Worm (Caenorhabditis elegans) whole organism, midembryonic: ENCODE results near the gene str-9.
A peak's percentile ranks its signal among the peaks of the same experiment; 100 is the strongest.
"Not testable (repeated sequence)": the region's sequence is repeated elsewhere in the genome, so short reads cannot be mapped to it uniquely, and the experiment has no call there.

ENCODE experiments used
- T22C8.4 ChIP-seq: fragments of 200-800 bp; sonication (Bioruptor generic); IDR thresholded peaks from 2 replicates; pipeline ENCODE4 v1.3.6; 2022; ENCODE audit warnings: missing genetic modification characterization, missing compliant biosample characterization
- cog-1 ChIP-seq: sonication (generic microtip); optimal IDR thresholded peaks from 2 replicates; lab custom pipeline; 2016; ENCODE audit warnings: missing genetic modification characterization, missing compliant biosample characterization
- flt-1 ChIP-seq: fragments of 200-800 bp; sonication (Bioruptor generic); IDR thresholded peaks from 2 replicates; pipeline ENCODE4 v1.3.6; 2022; ENCODE audit warnings: missing genetic modification characterization, missing compliant biosample characterization
- klf-2 ChIP-seq: fragments of 200-800 bp; sonication (Bioruptor generic); conservative IDR thresholded peaks from 2 replicates; pipeline ENCODE4 v1.3.6; 2022; ENCODE audit warnings: missing genetic modification reagents, missing genetic modification characterization, missing compliant biosample characterization
- med-1 ChIP-seq: sonication (generic microtip); optimal IDR thresholded peaks from 2 replicates; lab custom pipeline; 2017; ENCODE audit warnings: missing genetic modification characterization, mild to moderate bottlenecking, missing compliant biosample characterization, antibody characterized with exemption, missing genetic modification reagents; ENCODE audit not compliant: insufficient read depth
- ref-1 ChIP-seq: fragments of 200-800 bp; sonication (Bioruptor generic); conservative IDR thresholded peaks from 2 replicates; pipeline ENCODE4 v1.3.6; 2022; ENCODE audit warnings: missing genetic modification reagents, missing genetic modification characterization, missing compliant biosample characterization
- tab-1 ChIP-seq: fragments of 200-800 bp; sonication (Bioruptor generic); IDR thresholded peaks from 2 replicates; pipeline ENCODE4 v1.3.6; 2022; ENCODE audit warnings: missing genetic modification characterization, missing compliant biosample characterization
- ztf-23 ChIP-seq: fragments of 200-800 bp; sonication (Bioruptor generic); IDR thresholded peaks from 2 replicates; pipeline ENCODE4 v1.3.6; 2022; ENCODE audit warnings: missing genetic modification reagents, missing genetic modification characterization, missing compliant biosample characterization
- ztf-29 ChIP-seq: fragments of 200-800 bp; sonication (Bioruptor generic); IDR thresholded peaks from 2 replicates; pipeline ENCODE4 v1.3.6; 2022; ENCODE audit warnings: missing genetic modification reagents, missing genetic modification characterization, missing compliant biosample characterization

Gene str-9

DNA sequence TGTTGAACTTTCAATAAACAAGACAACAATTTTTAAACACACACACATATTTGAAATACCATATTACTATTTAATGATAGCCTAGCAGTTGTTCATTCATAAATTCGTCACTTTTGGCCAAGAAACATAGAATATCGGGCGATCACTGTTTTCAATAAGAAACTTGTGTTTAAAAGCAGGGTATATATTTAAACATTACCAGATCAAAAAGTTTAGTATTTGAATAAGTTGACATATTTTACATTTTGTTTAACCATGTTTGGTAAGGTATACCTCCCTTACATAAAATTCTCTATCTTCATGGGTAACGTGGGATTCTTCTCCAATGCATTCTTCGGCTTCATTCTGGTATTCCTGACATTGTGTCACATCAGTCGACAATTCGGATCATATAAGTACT, 3.8 kb upstream of the str-9 start, which contains the start of gene str-8:
Gene str-8, plus strand, starts transcription at position 301 of the 400 bp plus-strand sequence.
- not testable (repeated sequence) for TF ChIP-seq ztf-23, tab-1, klf-2 (GFP tag; lab: Robert Waterston, UW)

DNA sequence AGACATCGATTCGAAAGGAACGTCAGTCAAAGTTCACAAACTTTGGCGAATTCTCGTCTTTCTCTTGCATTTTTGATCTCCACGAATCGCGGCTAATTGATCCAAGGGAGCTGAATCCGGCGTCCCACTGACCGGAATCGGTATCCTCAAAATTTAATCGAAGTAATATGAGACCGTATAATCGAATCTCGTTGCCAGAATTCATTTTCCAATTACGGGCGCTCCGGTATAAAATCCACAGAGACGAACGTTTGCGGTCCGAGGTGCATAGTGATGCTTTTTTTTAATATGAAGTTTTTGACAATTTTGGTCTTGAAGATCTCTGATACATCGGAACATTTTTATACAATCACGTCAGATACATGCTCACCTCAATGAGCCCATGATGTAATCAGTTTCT, 904 bp upstream of the str-9 start:
- TF ChIP-seq flt-1 (GFP tag; lab: Robert Waterston, UW) (no peak), ztf-29 (GFP tag; lab: Robert Waterston, UW) (no peak), tab-1 (GFP tag; lab: Robert Waterston, UW) (no peak), klf-2 (GFP tag; lab: Robert Waterston, UW) (no peak), med-1 (GFP tag; lab: Kevin White, UChicago) (no peak), T22C8.4 (GFP tag; lab: Robert Waterston, UW) (no peak), ref-1 (GFP tag; lab: Robert Waterston, UW) (no peak), ztf-23 (GFP tag; lab: Robert Waterston, UW) (no peak), cog-1 (tag; lab: Kevin White, UChicago) (no peak)

DNA sequence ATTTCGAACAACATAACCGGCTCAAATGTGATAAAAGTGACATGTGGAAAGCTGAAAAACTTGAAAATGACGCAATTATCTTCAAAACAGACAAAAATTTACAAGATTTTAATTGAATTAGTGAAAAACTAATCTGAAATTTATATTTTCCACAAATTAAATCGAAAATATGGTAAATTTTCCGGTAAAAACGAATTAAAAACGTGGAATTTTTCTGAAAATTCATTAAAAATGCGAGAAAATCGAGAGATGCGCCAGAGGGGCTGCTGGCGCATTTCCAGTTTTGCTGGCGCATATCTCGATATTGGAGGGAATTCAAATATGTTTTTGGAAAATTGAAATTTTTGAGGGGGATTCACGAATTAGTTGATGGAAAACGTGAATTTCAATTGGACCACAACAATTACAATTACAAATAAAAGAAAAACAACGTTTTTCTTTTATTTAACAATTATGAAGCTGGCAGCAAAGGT, 7.6 kb downstream of the str-9 start, which contains the start of the genes haf-3 and F57A10.2:
Gene haf-3, minus strand, starts transcription at position 51 of the 473 bp plus-strand sequence.
Gene F57A10.2, plus strand, starts transcription at position 454 of the 473 bp plus-strand sequence.
- 0 out of 2 replicates have a peak, but pooled peaks have one; percentile 53 for TF ChIP-seq ztf-23 (GFP tag; lab: Robert Waterston, UW)
- peak; percentile 67; the same call in 1 of the 2 replicates for TF ChIP-seq flt-1 (GFP tag; lab: Robert Waterston, UW)
- TF ChIP-seq cog-1 (tag; lab: Kevin White, UChicago), result peak; percentile 38
- no peak for TF ChIP-seq T22C8.4 (GFP tag; lab: Robert Waterston, UW)
- TF ChIP-seq ref-1 (GFP tag; lab: Robert Waterston, UW), result no peak
- no peak for TF ChIP-seq med-1 (GFP tag; lab: Kevin White, UChicago)
- TF ChIP-seq ztf-29 (GFP tag; lab: Robert Waterston, UW), result no peak
- 0 out of 2 replicates have a peak, but pooled peaks have one; percentile 54 for TF ChIP-seq klf-2 (GFP tag; lab: Robert Waterston, UW)
- TF ChIP-seq tab-1 (GFP tag; lab: Robert Waterston, UW), result no peak

DNA sequence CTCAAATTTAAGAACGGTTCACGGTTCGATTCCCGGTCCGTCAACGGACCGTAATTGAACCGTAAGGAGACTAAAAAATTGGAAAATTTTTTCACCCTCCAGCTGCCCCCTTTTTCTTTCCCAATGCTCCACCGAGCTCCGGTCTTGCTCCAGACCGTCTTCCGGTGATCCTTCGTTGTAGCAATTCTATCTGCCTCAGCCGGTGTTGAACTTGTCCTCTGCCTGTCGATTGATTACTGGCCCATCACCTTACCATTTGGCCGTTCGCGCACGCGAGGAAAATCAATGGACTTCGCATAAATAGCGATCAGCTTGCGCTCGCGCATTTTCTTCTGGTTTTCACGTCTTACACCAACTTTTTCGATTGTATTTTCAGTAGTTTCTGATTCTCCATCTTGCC, 8.8 kb downstream of the str-9 start:
- TF ChIP-seq T22C8.4 (GFP tag; lab: Robert Waterston, UW), result peak; percentile 22; the same call in 1 of the 2 replicates
- 0 out of 2 replicates have a peak, but pooled peaks have one; percentile 11 for TF ChIP-seq ref-1 (GFP tag; lab: Robert Waterston, UW)
- TF ChIP-seq flt-1 (GFP tag; lab: Robert Waterston, UW), result peak; percentile 39; the same call in 1 of the 2 replicates
- TF ChIP-seq ztf-23 (GFP tag; lab: Robert Waterston, UW), result 0 out of 2 replicates have a peak, but pooled peaks have one; percentile 57
- peak; percentile 75 for TF ChIP-seq tab-1 (GFP tag; lab: Robert Waterston, UW)

DNA sequence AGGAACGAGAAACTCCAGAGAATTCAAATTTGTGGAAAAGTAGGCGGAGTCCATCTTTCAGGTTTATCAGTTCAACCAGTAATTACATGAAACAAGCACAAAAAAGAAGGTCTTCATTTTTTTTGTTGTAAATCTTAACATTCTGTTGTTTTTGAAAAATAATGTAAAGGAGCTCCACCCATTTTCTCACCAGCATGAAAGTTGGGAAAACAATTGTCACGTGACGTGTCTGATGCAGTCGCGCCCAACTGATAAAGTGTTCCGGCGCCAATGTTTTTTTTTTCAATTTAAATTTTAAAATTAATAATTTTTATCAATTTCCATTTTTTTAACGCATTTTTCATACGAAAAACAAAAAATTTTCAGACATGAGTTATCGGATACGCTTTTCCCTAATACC, 10.5 kb downstream of the str-9 start, which contains the start of gene F57A10.4:
Gene F57A10.4, plus strand, starts transcription at position 367 of the 400 bp plus-strand sequence.
- TF ChIP-seq tab-1 (GFP tag; lab: Robert Waterston, UW), result no peak
- no peak for TF ChIP-seq T22C8.4 (GFP tag; lab: Robert Waterston, UW)
- TF ChIP-seq cog-1 (tag; lab: Kevin White, UChicago), result no peak
- no peak for TF ChIP-seq flt-1 (GFP tag; lab: Robert Waterston, UW)
- no peak for TF ChIP-seq ztf-23 (GFP tag; lab: Robert Waterston, UW)
- TF ChIP-seq ztf-29 (GFP tag; lab: Robert Waterston, UW), result no peak
- no peak for TF ChIP-seq ref-1 (GFP tag; lab: Robert Waterston, UW)
- no peak for TF ChIP-seq klf-2 (GFP tag; lab: Robert Waterston, UW)
- TF ChIP-seq med-1 (GFP tag; lab: Kevin White, UChicago), result no peak

DNA sequence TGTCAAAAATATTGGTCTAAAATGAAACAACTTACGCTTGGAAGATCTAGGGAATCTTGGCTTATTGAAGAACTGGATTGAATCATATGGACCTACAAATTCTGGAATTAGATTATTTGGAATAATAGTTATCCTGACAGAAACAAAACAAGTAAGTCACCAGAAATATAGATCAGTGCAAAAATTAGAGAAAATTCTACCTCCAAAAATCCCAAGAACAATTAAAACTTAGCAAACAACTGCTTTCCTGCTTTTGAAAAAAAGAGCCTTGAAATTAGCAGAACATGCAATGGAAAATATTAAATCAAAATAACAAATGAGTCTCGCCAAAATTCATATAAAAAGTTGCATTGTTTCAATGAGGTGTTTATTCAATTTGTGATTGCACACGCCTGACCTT, 14.6 kb downstream of the str-9 start, which contains the start of gene nhr-60:
Gene nhr-60, minus strand, starts transcription at position 101 of the 400 bp plus-strand sequence.
- TF ChIP-seq med-1 (GFP tag; lab: Kevin White, UChicago) (no peak), flt-1 (GFP tag; lab: Robert Waterston, UW) (no peak), cog-1 (tag; lab: Kevin White, UChicago) (no peak), klf-2 (GFP tag; lab: Robert Waterston, UW) (no peak), tab-1 (GFP tag; lab: Robert Waterston, UW) (no peak), ref-1 (GFP tag; lab: Robert Waterston, UW) (no peak), T22C8.4 (GFP tag; lab: Robert Waterston, UW) (no peak), ztf-29 (GFP tag; lab: Robert Waterston, UW) (no peak), ztf-23 (GFP tag; lab: Robert Waterston, UW) (no peak)

DNA sequence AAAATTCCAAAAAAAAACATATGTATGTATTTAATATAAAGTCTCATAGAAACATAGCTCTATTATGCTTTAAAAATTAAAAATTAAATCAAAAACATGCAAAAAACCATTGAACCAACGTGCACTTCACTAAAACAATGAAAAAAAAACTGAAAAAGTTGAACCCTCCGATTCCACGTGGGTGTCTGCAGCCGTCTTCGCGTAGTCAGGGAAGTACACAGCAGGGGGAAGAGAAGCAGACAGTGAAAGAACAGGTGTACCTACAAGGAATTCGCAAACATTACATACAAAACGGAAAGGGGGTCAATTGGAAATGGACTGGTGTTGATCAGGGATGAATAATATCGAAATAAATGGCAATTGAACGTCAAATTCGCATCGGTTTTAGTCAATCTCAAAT, 15.4 kb downstream of the str-9 start:
- TF ChIP-seq ztf-23 (GFP tag; lab: Robert Waterston, UW) (no peak), cog-1 (tag; lab: Kevin White, UChicago) (no peak), flt-1 (GFP tag; lab: Robert Waterston, UW) (no peak)

DNA sequence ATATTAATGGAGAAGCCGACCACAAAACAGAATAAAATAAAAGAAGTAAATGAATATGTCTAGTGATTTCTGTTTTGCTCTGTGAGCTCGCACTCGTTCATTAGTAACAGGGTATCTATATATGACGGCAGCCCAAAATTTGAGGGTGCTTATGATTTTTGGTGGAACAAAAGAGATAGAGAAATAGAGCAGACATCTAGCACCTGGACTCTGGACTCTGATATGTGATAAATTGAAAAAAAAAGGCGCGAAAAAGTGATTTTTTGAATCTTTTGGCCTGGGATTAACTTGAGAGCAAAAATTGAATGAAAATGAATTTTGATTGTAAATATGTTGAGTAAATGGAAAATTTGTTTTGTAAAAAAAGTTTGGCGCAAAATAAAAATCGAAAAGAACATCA, 18.1 kb downstream of the str-9 start, which contains the start of gene nhr-283:
Gene nhr-283, minus strand, starts transcription at position 101 of the 400 bp plus-strand sequence.
- TF ChIP-seq ztf-23 (GFP tag; lab: Robert Waterston, UW) (no peak), cog-1 (tag; lab: Kevin White, UChicago) (no peak), ztf-29 (GFP tag; lab: Robert Waterston, UW) (no peak), ref-1 (GFP tag; lab: Robert Waterston, UW) (no peak), T22C8.4 (GFP tag; lab: Robert Waterston, UW) (no peak), med-1 (GFP tag; lab: Kevin White, UChicago) (no peak), flt-1 (GFP tag; lab: Robert Waterston, UW) (no peak), klf-2 (GFP tag; lab: Robert Waterston, UW) (no peak)
